Worm (Caenorhabditis elegans) whole organism, midembryonic: ENCODE data around the gene srlf-3.

ENCODE experiments used
- T22C8.4 ChIP-seq: fragments of 200-800 bp; sonication (Bioruptor generic); IDR thresholded peaks from 2 replicates; pipeline ENCODE4 v1.3.6; 2022; ENCODE audit warnings: missing genetic modification characterization, missing compliant biosample characterization
- cog-1 ChIP-seq: sonication (generic microtip); optimal IDR thresholded peaks from 2 replicates; lab custom pipeline; 2016; ENCODE audit warnings: missing genetic modification characterization, missing compliant biosample characterization
- flt-1 ChIP-seq: fragments of 200-800 bp; sonication (Bioruptor generic); IDR thresholded peaks from 2 replicates; pipeline ENCODE4 v1.3.6; 2022; ENCODE audit warnings: missing genetic modification characterization, missing compliant biosample characterization
- klf-2 ChIP-seq: fragments of 200-800 bp; sonication (Bioruptor generic); conservative IDR thresholded peaks from 2 replicates; pipeline ENCODE4 v1.3.6; 2022; ENCODE audit warnings: missing genetic modification reagents, missing genetic modification characterization, missing compliant biosample characterization
- med-1 ChIP-seq: sonication (generic microtip); optimal IDR thresholded peaks from 2 replicates; lab custom pipeline; 2017; ENCODE audit warnings: missing genetic modification characterization, mild to moderate bottlenecking, missing compliant biosample characterization, antibody characterized with exemption, missing genetic modification reagents; ENCODE audit not compliant: insufficient read depth
- ref-1 ChIP-seq: fragments of 200-800 bp; sonication (Bioruptor generic); conservative IDR thresholded peaks from 2 replicates; pipeline ENCODE4 v1.3.6; 2022; ENCODE audit warnings: missing genetic modification reagents, missing genetic modification characterization, missing compliant biosample characterization
- tab-1 ChIP-seq: fragments of 200-800 bp; sonication (Bioruptor generic); IDR thresholded peaks from 2 replicates; pipeline ENCODE4 v1.3.6; 2022; ENCODE audit warnings: missing genetic modification characterization, missing compliant biosample characterization
- ztf-23 ChIP-seq: fragments of 200-800 bp; sonication (Bioruptor generic); IDR thresholded peaks from 2 replicates; pipeline ENCODE4 v1.3.6; 2022; ENCODE audit warnings: missing genetic modification reagents, missing genetic modification characterization, missing compliant biosample characterization
- ztf-29 ChIP-seq: fragments of 200-800 bp; sonication (Bioruptor generic); IDR thresholded peaks from 2 replicates; pipeline ENCODE4 v1.3.6; 2022; ENCODE audit warnings: missing genetic modification reagents, missing genetic modification characterization, missing compliant biosample characterization

srlf-3 gene

DNA sequence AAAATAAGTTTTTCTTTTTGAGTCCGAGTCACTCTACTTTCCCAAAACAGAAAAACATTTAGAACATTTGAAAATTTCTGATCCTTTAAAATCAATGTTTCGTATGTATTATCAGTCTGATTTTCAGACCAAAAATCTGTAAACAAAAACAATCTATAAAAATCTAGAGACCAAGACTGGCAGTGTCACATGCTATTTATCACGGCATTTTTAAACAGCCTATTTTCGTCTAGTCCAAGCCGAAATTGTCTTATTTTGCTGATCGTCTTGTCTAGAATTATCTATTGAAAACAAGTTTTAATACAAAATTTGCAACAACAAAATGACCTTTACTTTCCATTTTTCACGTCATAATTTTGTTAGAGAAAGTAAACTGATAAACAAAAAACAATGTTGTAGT, 39.3 kb downstream of the srlf-3 start:
- TF ChIP-seq ztf-23 (GFP tag; lab: Robert Waterston, UW) (no peak), med-1 (GFP tag; lab: Kevin White, UChicago) (no peak), tab-1 (GFP tag; lab: Robert Waterston, UW) (no peak), klf-2 (no peak), cog-1 (tag; lab: Kevin White, UChicago) (no peak), T22C8.4 (GFP tag; lab: Robert Waterston, UW) (no peak), flt-1 (GFP tag; lab: Robert Waterston, UW) (no peak), ztf-29 (no peak), ref-1 (GFP tag; lab: Robert Waterston, UW) (no peak)

DNA sequence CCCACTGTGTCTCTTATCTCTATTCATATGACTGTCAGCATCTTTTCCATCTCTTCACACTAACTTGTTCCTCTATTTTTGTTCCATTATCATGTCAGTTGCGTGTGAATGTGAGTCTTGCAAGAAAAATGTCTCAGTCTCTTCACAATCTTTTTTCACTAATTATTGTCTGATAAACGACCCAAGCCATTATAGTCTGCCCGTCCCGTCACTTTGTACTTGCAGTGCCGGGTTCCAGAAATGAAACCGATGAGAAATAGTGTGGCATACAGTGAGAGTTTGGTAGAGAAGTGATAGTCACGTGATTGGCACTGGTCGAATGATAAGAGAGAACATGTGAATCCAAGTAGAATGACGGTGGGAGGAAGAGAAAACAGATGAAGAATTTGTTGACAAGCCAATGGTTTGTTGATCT, 40.3 kb downstream of the srlf-3 start:
- TF ChIP-seq ref-1 (GFP tag; lab: Robert Waterston, UW) (no peak), ztf-29 (no peak), tab-1 (GFP tag; lab: Robert Waterston, UW) (no peak), T22C8.4 (GFP tag; lab: Robert Waterston, UW) (no peak), ztf-23 (GFP tag; lab: Robert Waterston, UW) (no peak), cog-1 (tag; lab: Kevin White, UChicago) (no peak), flt-1 (GFP tag; lab: Robert Waterston, UW) (no peak), klf-2 (no peak), med-1 (GFP tag; lab: Kevin White, UChicago) (no peak)

DNA sequence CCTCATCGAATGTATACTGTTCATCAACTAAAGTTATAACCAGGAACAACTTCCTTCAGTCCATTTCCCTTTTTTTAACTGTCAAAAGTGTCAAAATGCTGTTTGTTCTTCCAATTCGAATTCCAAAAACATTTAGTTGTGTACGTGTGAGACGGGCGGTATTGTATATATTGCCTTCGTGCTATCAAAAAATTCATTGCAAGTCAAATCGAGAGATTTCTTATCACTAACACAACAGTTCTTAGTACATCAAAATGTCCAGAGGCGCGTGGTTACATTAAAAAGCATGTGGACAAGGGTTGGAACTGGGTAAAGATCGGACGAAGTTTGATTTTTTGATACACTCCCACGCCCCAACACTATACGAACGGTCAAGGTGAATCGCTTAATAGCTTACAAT, 41.1 kb downstream of the srlf-3 start:
- TF ChIP-seq T22C8.4 (GFP tag; lab: Robert Waterston, UW) (no peak), klf-2 (no peak), ztf-29 (no peak), flt-1 (GFP tag; lab: Robert Waterston, UW) (no peak), ref-1 (GFP tag; lab: Robert Waterston, UW) (no peak), ztf-23 (GFP tag; lab: Robert Waterston, UW) (no peak), med-1 (GFP tag; lab: Kevin White, UChicago) (no peak), tab-1 (GFP tag; lab: Robert Waterston, UW) (no peak), cog-1 (tag; lab: Kevin White, UChicago) (no peak)

- no peak for TF ChIP-seq klf-2
- no peak for TF ChIP-seq ztf-29
- TF ChIP-seq flt-1 (GFP tag; lab: Robert Waterston, UW), result no peak
- no peak for TF ChIP-seq tab-1 (GFP tag; lab: Robert Waterston, UW)
- no peak for TF ChIP-seq ztf-23 (GFP tag; lab: Robert Waterston, UW)
- TF ChIP-seq cog-1 (tag; lab: Kevin White, UChicago), result no peak
- TF ChIP-seq ref-1 (GFP tag; lab: Robert Waterston, UW), result no peak
- TF ChIP-seq med-1 (GFP tag; lab: Kevin White, UChicago), result no peak
- no peak for TF ChIP-seq T22C8.4 (GFP tag; lab: Robert Waterston, UW)
These were observed 41.8 kb downstream of the srlf-3 start for ce11 chrIV:8529039-8529438.

ce11 chrIV:8530042-8531027, 43.1 kb downstream of the srlf-3 start:
- TF ChIP-seq med-1 (GFP tag; lab: Kevin White, UChicago) (no peak), tab-1 (GFP tag; lab: Robert Waterston, UW) (no peak), ref-1 (GFP tag; lab: Robert Waterston, UW) (no peak), ztf-23 (GFP tag; lab: Robert Waterston, UW) (no peak), ztf-29 (no peak), T22C8.4 (GFP tag; lab: Robert Waterston, UW) (no peak), cog-1 (tag; lab: Kevin White, UChicago) (no peak), flt-1 (GFP tag; lab: Robert Waterston, UW) (no peak), klf-2 (no peak)

ce11 chrIV:8532024-8532423, 44.7 kb downstream of the srlf-3 start:
- TF ChIP-seq tab-1 (GFP tag; lab: Robert Waterston, UW) (no peak), ztf-29 (no peak), ztf-23 (GFP tag; lab: Robert Waterston, UW) (no peak), med-1 (GFP tag; lab: Kevin White, UChicago) (no peak), klf-2 (no peak), ref-1 (GFP tag; lab: Robert Waterston, UW) (no peak), cog-1 (tag; lab: Kevin White, UChicago) (no peak), T22C8.4 (GFP tag; lab: Robert Waterston, UW) (no peak), flt-1 (GFP tag; lab: Robert Waterston, UW) (no peak)

ce11 chrIV:8532796-8533195, 45.5 kb downstream of the srlf-3 start:
- no peak for TF ChIP-seq ref-1 (GFP tag; lab: Robert Waterston, UW)

DNA sequence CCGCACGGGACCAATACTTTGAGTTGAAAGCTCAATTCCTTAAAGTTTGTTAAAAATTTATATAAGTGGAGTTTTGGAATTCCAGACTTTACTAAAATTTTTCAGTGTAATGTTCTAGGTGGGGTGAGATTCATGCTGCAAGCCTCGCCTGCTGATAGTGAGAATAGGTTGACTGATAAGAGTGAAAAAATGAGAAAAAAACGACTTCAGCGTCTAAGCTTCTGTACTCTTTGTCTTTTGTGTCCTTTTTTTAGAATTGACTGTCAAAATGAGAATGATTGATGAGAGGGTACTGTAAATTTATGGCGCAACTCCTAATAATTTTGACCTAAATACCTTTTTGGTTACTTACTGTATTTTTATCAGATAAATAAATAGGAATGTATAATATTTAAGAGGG, 46.9 kb downstream of the srlf-3 start:
- TF ChIP-seq med-1 (GFP tag; lab: Kevin White, UChicago), result no peak
- no peak for TF ChIP-seq tab-1 (GFP tag; lab: Robert Waterston, UW)
- TF ChIP-seq flt-1 (GFP tag; lab: Robert Waterston, UW), result no peak
- TF ChIP-seq klf-2, result no peak
- TF ChIP-seq T22C8.4 (GFP tag; lab: Robert Waterston, UW), result no peak
- TF ChIP-seq ref-1 (GFP tag; lab: Robert Waterston, UW), result no peak
- TF ChIP-seq ztf-29, result no peak
- no peak for TF ChIP-seq cog-1 (tag; lab: Kevin White, UChicago)
- no peak for TF ChIP-seq ztf-23 (GFP tag; lab: Robert Waterston, UW)

DNA sequence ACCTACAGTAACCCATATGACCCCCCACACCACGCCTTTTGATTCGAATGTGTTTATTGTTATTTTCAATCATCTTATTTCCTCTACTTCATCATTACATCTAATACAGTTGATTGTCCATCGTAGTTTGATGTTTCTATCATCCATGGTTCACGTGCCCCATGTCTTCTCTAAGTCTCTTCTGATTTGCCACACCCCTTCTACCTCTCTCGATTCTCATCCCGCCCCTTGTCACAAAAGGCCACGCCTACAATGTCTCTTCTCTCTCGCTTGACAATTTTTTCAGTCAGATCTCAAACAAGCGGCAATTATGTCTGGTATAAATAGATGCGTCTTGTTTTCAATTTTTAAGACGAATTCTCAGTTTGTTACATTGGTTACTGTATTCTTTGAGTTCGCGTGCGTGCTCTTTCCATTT, 47.7 kb downstream of the srlf-3 start:
- TF ChIP-seq T22C8.4 (GFP tag; lab: Robert Waterston, UW), result no peak
- TF ChIP-seq ref-1 (GFP tag; lab: Robert Waterston, UW), result no peak
- no peak for TF ChIP-seq ztf-23 (GFP tag; lab: Robert Waterston, UW)
